Worm (Caenorhabditis elegans) whole organism, L4 larva: Measurements from ENCODE around the gene C05D11.5.

Source experiments
- D1046.2 ChIP-seq: fragments of 200-800 bp; sonication (Bioruptor generic); IDR thresholded peaks from 2 replicates; pipeline ENCODE4 v1.3.6; 2022; ENCODE audit warnings: missing genetic modification characterization, missing compliant biosample characterization
- F26F4.8 ChIP-seq: fragments of 200-800 bp; sonication (Bioruptor generic); conservative IDR thresholded peaks from 2 replicates; pipeline ENCODE4 v1.3.6; 2022; ENCODE audit warnings: missing genetic modification characterization, missing compliant biosample characterization
- F37D6.2 ChIP-seq: sonication (generic microtip); optimal IDR thresholded peaks from 2 replicates; lab custom pipeline; 2016; ENCODE audit warnings: mild to moderate bottlenecking, missing genetic modification characterization, missing compliant biosample characterization
- F49E8.2 ChIP-seq: sonication (generic microtip); optimal IDR thresholded peaks from 2 replicates; lab custom pipeline; 2016; ENCODE audit warnings: missing compliant biosample characterization, mild to moderate bottlenecking, missing genetic modification characterization, borderline replicate concordance
- R02D3.7 ChIP-seq: fragments of 150-350 bp; sonication (generic microtip); optimal IDR thresholded peaks from 3 replicates; lab custom pipeline; 2014; ENCODE audit warnings: missing biosample characterization, missing genetic modification characterization
- T20F7.1 ChIP-seq: fragments of 200-800 bp; sonication (Bioruptor generic); optimal IDR thresholded peaks from 2 replicates; lab custom pipeline; 2018; ENCODE audit warnings: mild to moderate bottlenecking, missing genetic modification characterization, missing compliant biosample characterization
- Y48G9A.11 ChIP-seq: fragments of 200-800 bp; sonication (Bioruptor generic); IDR thresholded peaks from 2 replicates; pipeline ENCODE4 v1.3.6; 2022; ENCODE audit warnings: missing genetic modification reagents, missing genetic modification characterization, missing compliant biosample characterization
- Y5F2A.4 ChIP-seq: fragments of 200-800 bp; sonication (Bioruptor generic); optimal IDR thresholded peaks from 2 replicates; lab custom pipeline; 2018; ENCODE audit warnings: mild to moderate bottlenecking, missing genetic modification characterization, missing compliant biosample characterization
- ZK546.5 ChIP-seq, 2 experiments: sonication (generic microtip); optimal IDR thresholded peaks; 2 replicates each; lab custom pipeline; 2017; ENCODE audit warnings: missing biosample characterization in 2 of 2, missing genetic modification characterization in 2 of 2
- aha-1 ChIP-seq: fragments of 150-350 bp; peaks from one replicate; lab custom pipeline; 2014; ENCODE audit warnings: missing biosample characterization, missing genetic modification characterization
- ama-1 ChIP-seq: fragments of 150-350 bp; optimal IDR thresholded peaks from 2 replicates; lab custom pipeline; 2014; ENCODE audit warnings: inconsistent platforms, mixed read lengths
- arid-1 ChIP-seq: fragments of 200-800 bp; sonication (Bioruptor generic); conservative IDR thresholded peaks from 2 replicates; pipeline ENCODE4 v1.3.6; 2022; ENCODE audit warnings: missing genetic modification reagents, missing genetic modification characterization, missing compliant biosample characterization
- ceh-32 ChIP-seq: sonication (generic microtip); optimal IDR thresholded peaks from 2 replicates; lab custom pipeline; 2016; ENCODE audit warnings: mild to moderate bottlenecking, missing genetic modification characterization, missing compliant biosample characterization; ENCODE audit not compliant: poor library complexity
- ceh-44 ChIP-seq: fragments of 200-800 bp; sonication (Bioruptor generic); IDR thresholded peaks from 2 replicates; pipeline ENCODE4 v1.3.6; 2022; ENCODE audit warnings: missing genetic modification reagents, missing genetic modification characterization, missing compliant biosample characterization
- cey-2 ChIP-seq: sonication (generic microtip); optimal IDR thresholded peaks from 3 replicates; lab custom pipeline; 2017; ENCODE audit warnings: missing genetic modification characterization, mild to moderate bottlenecking, missing compliant biosample characterization, antibody characterized with exemption, borderline replicate concordance; ENCODE audit not compliant: insufficient read depth
- daf-12 ChIP-seq: fragments of 150-350 bp; optimal IDR thresholded peaks from 2 replicates; lab custom pipeline; 2014; ENCODE audit warnings: missing biosample characterization, missing genetic modification reagents, missing genetic modification characterization
- daf-16 ChIP-seq, 3 experiments: sonication (generic microtip); optimal IDR thresholded peaks; 2 replicates each; lab custom pipeline; 2016 to 2017; ENCODE audit warnings: missing genetic modification characterization in 3 of 3, missing genetic modification reagents in 3 of 3, mild to moderate bottlenecking in 2 of 3, missing compliant biosample characterization in 2 of 3, missing biosample characterization in 1 of 3, moderate library complexity in 1 of 3
- daf-8 ChIP-seq: fragments of 200-800 bp; sonication (Bioruptor generic); IDR thresholded peaks from 2 replicates; pipeline ENCODE4 v1.3.6; 2022; ENCODE audit warnings: missing genetic modification characterization, missing compliant biosample characterization
- dmd-6 ChIP-seq: fragments of 200-800 bp; sonication (Bioruptor generic); IDR thresholded peaks from 2 replicates; pipeline ENCODE4 v1.3.6; 2022; ENCODE audit warnings: missing genetic modification reagents, missing genetic modification characterization, missing compliant biosample characterization
- dmd-9 ChIP-seq: fragments of 200-800 bp; sonication (Bioruptor generic); IDR thresholded peaks from 2 replicates; pipeline ENCODE4 v1.3.6; 2022; ENCODE audit warnings: missing genetic modification reagents, missing genetic modification characterization, missing compliant biosample characterization
- duxl-1 ChIP-seq: sonication (generic microtip); optimal IDR thresholded peaks from 2 replicates; lab custom pipeline; 2016; ENCODE audit warnings: mild to moderate bottlenecking, missing genetic modification characterization, moderate library complexity, missing compliant biosample characterization; ENCODE audit not compliant: poor library complexity
- dve-1 ChIP-seq: sonication (generic microtip); optimal IDR thresholded peaks from 2 replicates; lab custom pipeline; 2017; ENCODE audit warnings: antibody characterized with exemption, mild to moderate bottlenecking, missing genetic modification characterization, missing compliant biosample characterization; ENCODE audit not compliant: insufficient read depth
- fos-1 ChIP-seq: fragments of 150-350 bp; optimal IDR thresholded peaks from 2 replicates; lab custom pipeline; 2014; ENCODE audit warnings: missing biosample characterization, missing genetic modification characterization
- gei-8 ChIP-seq: fragments of 200-800 bp; sonication (Bioruptor generic); optimal IDR thresholded peaks from 2 replicates; lab custom pipeline; 2018; ENCODE audit warnings: mild to moderate bottlenecking, missing genetic modification characterization, missing compliant biosample characterization
- hlh-30 ChIP-seq: sonication (generic microtip); optimal IDR thresholded peaks from 2 replicates; lab custom pipeline; 2017; ENCODE audit warnings: antibody characterized with exemption, mild to moderate bottlenecking, missing genetic modification characterization, missing compliant biosample characterization; ENCODE audit not compliant: insufficient read depth
- jun-1 ChIP-seq: fragments of 150-350 bp; optimal IDR thresholded peaks from 2 replicates; lab custom pipeline; 2014; ENCODE audit warnings: missing biosample characterization, missing genetic modification reagents, missing genetic modification characterization
- lin-1 ChIP-seq: fragments of 200-800 bp; sonication (Bioruptor generic); IDR thresholded peaks from 2 replicates; pipeline ENCODE4 v1.3.6; 2022; ENCODE audit warnings: missing genetic modification reagents, missing genetic modification characterization, missing compliant biosample characterization
- lin-15B ChIP-seq: fragments of 150-350 bp; sonication (generic microtip); optimal IDR thresholded peaks from 3 replicates; lab custom pipeline; 2014; ENCODE audit warnings: missing biosample characterization, missing genetic modification characterization
- lin-39 ChIP-seq: fragments of 150-350 bp; optimal IDR thresholded peaks from 2 replicates; lab custom pipeline; 2014; ENCODE audit warnings: missing biosample characterization, missing genetic modification reagents, missing genetic modification characterization
- lsy-2 ChIP-seq, 2 experiments: fragments of 150-350 bp in 1 of 2; sonication (generic microtip) in 1 of 2; optimal IDR thresholded peaks; 2 replicates each; lab custom pipeline; 2014 to 2017; ENCODE audit warnings: missing biosample characterization in 2 of 2, missing genetic modification characterization in 2 of 2
- mdt-29 ChIP-seq: fragments of 200-800 bp; sonication (Bioruptor generic); IDR thresholded peaks from 2 replicates; pipeline ENCODE4 v1.3.6; 2022; ENCODE audit warnings: missing genetic modification reagents, missing genetic modification characterization, missing compliant biosample characterization
- nhr-102 ChIP-seq: sonication (generic microtip); optimal IDR thresholded peaks from 2 replicates; lab custom pipeline; 2016; ENCODE audit warnings: mild to moderate bottlenecking, missing genetic modification characterization, moderate library complexity, missing compliant biosample characterization
- nhr-237 ChIP-seq: sonication (generic microtip); optimal IDR thresholded peaks from 2 replicates; lab custom pipeline; 2017; ENCODE audit warnings: missing biosample characterization, missing genetic modification characterization
- nhr-28 ChIP-seq: fragments of 150-350 bp; optimal IDR thresholded peaks from 2 replicates; lab custom pipeline; 2014; ENCODE audit warnings: missing biosample characterization, missing genetic modification characterization
- nhr-76 ChIP-seq: fragments of 150-350 bp; optimal IDR thresholded peaks from 2 replicates; lab custom pipeline; 2014; ENCODE audit warnings: missing biosample characterization, missing genetic modification characterization
- php-3 ChIP-seq: fragments of 200-800 bp; sonication (Bioruptor generic); IDR thresholded peaks from 2 replicates; pipeline ENCODE4 v1.3.6; 2022; ENCODE audit warnings: missing genetic modification reagents, missing genetic modification characterization, missing compliant biosample characterization
- saeg-2 ChIP-seq: fragments of 200-800 bp; sonication (Bioruptor generic); IDR thresholded peaks from 2 replicates; pipeline ENCODE4 v1.3.6; 2022; ENCODE audit warnings: missing genetic modification reagents, missing genetic modification characterization, missing compliant biosample characterization
- sdz-12 ChIP-seq: fragments of 200-800 bp; sonication (Bioruptor generic); optimal IDR thresholded peaks from 2 replicates; lab custom pipeline; 2018; ENCODE audit warnings: mild to moderate bottlenecking, missing genetic modification characterization, missing compliant biosample characterization
- unc-39 ChIP-seq: sonication (generic microtip); optimal IDR thresholded peaks from 2 replicates; lab custom pipeline; 2017; ENCODE audit warnings: missing biosample characterization, missing genetic modification characterization
- zfp-3 ChIP-seq: fragments of 200-800 bp; sonication (Bioruptor generic); conservative IDR thresholded peaks from 2 replicates; pipeline ENCODE4 v1.3.6; 2022; ENCODE audit warnings: missing genetic modification reagents, missing genetic modification characterization, missing compliant biosample characterization
- zip-2 ChIP-seq: fragments of 150-350 bp; optimal IDR thresholded peaks from 2 replicates; lab custom pipeline; 2014; ENCODE audit warnings: missing biosample characterization, missing genetic modification characterization

The C05D11.5 gene

ce11 chrIII:6415306-6415973 lies 3.6 kb upstream of the C05D11.5 start, which contains the start of gene nas-4 (continued):
- no peak for TF ChIP-seq nhr-28 (tag; lab: Kevin White, UChicago)
- TF ChIP-seq daf-16 (GFP tag; optimal IDR thresholded peaks at IDR 0.05; lab: Kevin White, UChicago): no peak
- no peak for TF ChIP-seq daf-16 (tag; optimal IDR thresholded peaks at IDR 0.05; lab: Kevin White, UChicago)
- no peak for TF ChIP-seq Y48G9A.11 (GFP tag; lab: Robert Waterston, UW)
- TF ChIP-seq lin-15B (tag; lab: Kevin White, UChicago): no peak
- TF ChIP-seq gei-8 (GFP tag; lab: Kevin White, UChicago): peak; percentile 0
- no peak for TF ChIP-seq R02D3.7 (tag; lab: Kevin White, UChicago)
- TF ChIP-seq zip-2: no peak
- TF ChIP-seq lin-1 (GFP tag; lab: Robert Waterston, UW): no peak
- TF ChIP-seq duxl-1 (tag; lab: Kevin White, UChicago): no peak
- no peak for TF ChIP-seq nhr-76
- TF ChIP-seq unc-39 (tag; lab: Kevin White, UChicago): no peak
- no peak for TF ChIP-seq saeg-2
- peak; percentile 77 for TF ChIP-seq ama-1
- TF ChIP-seq lin-39: no peak
- no peak for TF ChIP-seq T20F7.1 (GFP tag; lab: Kevin White, UChicago)
- peak; percentile 28 for TF ChIP-seq fos-1 (tag; lab: Kevin White, UChicago)
- no peak for TF ChIP-seq hlh-30 (tag; lab: Kevin White, UChicago)
- TF ChIP-seq ceh-32 (tag; lab: Kevin White, UChicago): no peak
- TF ChIP-seq nhr-102 (tag; lab: Kevin White, UChicago): peak; percentile 67
- no peak for TF ChIP-seq sdz-12 (GFP tag; lab: Kevin White, UChicago)
- TF ChIP-seq F49E8.2 (tag; lab: Kevin White, UChicago): no peak
- no peak for TF ChIP-seq daf-12
- no peak for TF ChIP-seq F26F4.8
- no peak; the same call in 1 of the 2 replicates for TF ChIP-seq zfp-3 (GFP tag; lab: Robert Waterston, UW)
- peak; percentile 35; the same call in 1 of the 2 replicates for TF ChIP-seq mdt-29
- no peak for TF ChIP-seq nhr-237
- no peak for TF ChIP-seq jun-1 (tag; lab: Kevin White, UChicago)
- no peak for TF ChIP-seq F37D6.2
- no peak for TF ChIP-seq ZK546.5 (tag; optimal IDR thresholded peaks at IDR 0.05; lab: Kevin White, UChicago)
- TF ChIP-seq cey-2: no peak
- TF ChIP-seq aha-1 (tag; lab: Kevin White, UChicago): no peak
- 0 out of 2 replicates have a peak, but pooled peaks have one; percentile 18 for TF ChIP-seq arid-1 (GFP tag; lab: Robert Waterston, UW)
- no peak for TF ChIP-seq daf-8 (GFP tag; lab: Robert Waterston, UW)
- no peak for TF ChIP-seq ceh-44 (GFP tag; lab: Robert Waterston, UW)

- TF ChIP-seq D1046.2 (no peak), Y5F2A.4 (no peak), R02D3.7 (tag; lab: Kevin White, UChicago) (peak; percentile 14), lsy-2 (tag; optimal IDR thresholded peaks at IDR 0.05; lab: Kevin White, UChicago) (peak in 1 of 2 experiments; percentile 16), nhr-28 (tag; lab: Kevin White, UChicago) (peak; percentile 36), ama-1 (no peak), T20F7.1 (GFP tag; lab: Kevin White, UChicago) (peak; percentile 35), dmd-9 (no peak), php-3 (no peak), dve-1 (peak; percentile 24), dmd-6 (peak; percentile 15; the same call in 1 of the 2 replicates)
These were observed 384 bp downstream of the C05D11.5 start for ce11 chrIII:6411430-6411829.
